Fruit fly (Drosophila melanogaster) whole organism: ENCODE measurements around the gene sala.

Experiments
- CG8478 ChIP-seq: fragments of >200 bp; optimal IDR thresholded peaks from 2 replicates; lab custom pipeline; 2018; ENCODE audit warnings: inconsistent platforms
- Dll ChIP-seq: fragments of >200 bp; optimal IDR thresholded peaks from 2 replicates; lab custom pipeline; 2017
- EcR ChIP-seq, 2 experiments: fragments of >200 bp; optimal IDR thresholded peaks; 2 replicates each; lab custom pipeline; 2017; ENCODE audit warnings: missing biosample characterization in 2 of 2, missing genetic modification characterization in 2 of 2, missing genetic modification reagents in 2 of 2
- pan ChIP-seq: fragments of >200 bp; optimal IDR thresholded peaks from 2 replicates; lab custom pipeline; 2017
- psq ChIP-seq: fragments of >200 bp; optimal IDR thresholded peaks from 2 replicates; lab custom pipeline; 2017
- usp ChIP-seq: fragments of >200 bp; optimal IDR thresholded peaks from 2 replicates; lab custom pipeline; 2017; ENCODE audit warnings: missing biosample characterization, missing genetic modification characterization, mixed read lengths

Gene sala

dm6 chr2L:11484407-11484806, at the start of gene sala, which contains the start of gene CG43355:
Gene sala, plus strand, starts transcription at chr2L:11484707.
Gene CG43355, plus strand, starts transcription at chr2L:11484707.
- TF ChIP-seq usp (no peak), EcR (GFP tag; optimal IDR thresholded peaks at IDR 0.05; lab: Kevin White, UChicago) (no peak), CG8478 (no peak), Dll (lab: Kevin White, UChicago) (no peak)

DNA sequence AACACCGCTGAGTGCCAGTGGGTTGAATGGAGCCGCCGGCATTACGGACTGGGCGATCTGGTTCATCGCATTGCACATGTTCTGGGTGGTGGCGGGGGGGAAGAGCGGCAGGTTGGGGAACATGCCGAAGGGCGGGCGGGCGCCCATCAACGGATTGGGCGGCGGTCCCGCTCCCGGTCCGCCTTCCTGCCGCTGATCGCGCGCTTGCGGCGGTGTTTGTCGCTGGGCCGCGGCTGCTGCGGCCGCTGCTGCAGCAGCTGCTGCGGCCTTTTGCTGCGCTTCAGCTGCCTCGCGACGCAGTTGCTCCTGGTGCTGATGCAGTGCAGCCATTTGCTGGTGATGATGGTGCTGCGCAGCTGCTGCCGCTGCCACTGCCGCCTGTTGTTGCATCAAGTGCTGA, 48.0 kb upstream of the sala start:
- TF ChIP-seq pan: no peak
- no peak for TF ChIP-seq usp
- TF ChIP-seq psq (lab: Kevin White, UChicago): no peak
- no peak for TF ChIP-seq EcR (GFP tag; optimal IDR thresholded peaks at IDR 0.05; lab: Kevin White, UChicago)
- TF ChIP-seq CG8478: no peak
- no peak for TF ChIP-seq Dll (lab: Kevin White, UChicago)

- TF ChIP-seq EcR (GFP tag; optimal IDR thresholded peaks at IDR 0.05; lab: Kevin White, UChicago) (no peak), Dll (lab: Kevin White, UChicago) (peak; percentile 43), CG8478 (peak; percentile 88)
Observed at dm6 chr2L:11445479-11446379, 38.8 kb upstream of the sala start, which contains the start of gene salm. Gene salm, minus strand, starts transcription at chr2L:11445614.

DNA sequence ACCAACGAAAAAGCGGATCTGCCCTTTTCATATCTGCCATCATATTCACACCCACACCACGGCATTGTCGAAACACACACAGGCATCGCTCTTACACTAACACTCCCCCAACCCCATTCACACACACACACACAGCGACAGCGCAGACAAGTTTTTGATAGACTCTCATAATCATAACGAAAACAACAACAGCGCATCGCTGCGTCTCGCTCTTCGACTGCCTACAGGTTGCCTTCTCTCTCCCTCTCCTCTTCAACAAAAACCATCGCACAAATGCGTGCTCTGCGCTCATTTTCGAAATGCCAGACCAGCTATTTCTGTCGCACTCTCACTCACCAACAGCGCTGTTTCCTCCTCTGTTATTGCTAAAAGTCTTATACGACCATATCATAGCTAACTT, 36.9 kb upstream of the sala start:
- TF ChIP-seq EcR (GFP tag; optimal IDR thresholded peaks at IDR 0.05; lab: Kevin White, UChicago) (no peak), CG8478 (peak; percentile 80), Dll (lab: Kevin White, UChicago) (peak; percentile 65)

DNA sequence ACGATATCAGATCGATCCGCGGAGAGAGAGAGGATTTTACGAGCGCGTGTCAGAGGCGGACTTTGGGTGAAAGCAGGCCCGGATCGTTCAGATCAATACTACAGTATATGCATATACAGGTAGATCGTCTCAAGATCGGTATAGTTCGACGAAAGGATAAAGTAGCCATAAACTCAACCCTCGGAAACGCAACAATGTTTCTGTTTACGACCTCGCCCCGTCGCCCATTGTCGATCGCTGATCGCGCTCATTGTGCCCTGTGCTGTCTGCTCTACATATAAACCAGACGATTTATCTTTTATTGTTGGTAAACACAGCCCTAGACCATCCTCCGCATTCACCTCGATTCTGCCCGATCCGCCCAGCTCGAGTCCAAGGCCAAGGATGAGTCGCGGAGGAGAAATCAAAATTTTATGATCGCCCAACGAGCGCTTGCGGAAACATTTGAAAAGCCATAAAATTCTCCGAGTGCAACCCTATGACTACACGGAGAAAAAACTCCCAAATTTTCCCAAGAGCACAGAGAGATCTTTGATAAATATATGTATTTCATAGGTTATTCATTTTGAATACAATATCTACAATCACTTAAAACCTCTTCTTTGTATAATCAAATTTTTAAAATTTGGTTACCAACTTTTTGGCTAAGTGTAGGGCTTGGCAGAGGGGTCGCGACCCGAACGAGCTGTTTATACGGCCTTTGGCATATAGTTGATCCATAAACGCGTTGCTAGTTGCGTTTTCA, 31.7 kb upstream of the sala start:
- TF ChIP-seq psq (lab: Kevin White, UChicago): no peak
- TF ChIP-seq pan: no peak

DNA sequence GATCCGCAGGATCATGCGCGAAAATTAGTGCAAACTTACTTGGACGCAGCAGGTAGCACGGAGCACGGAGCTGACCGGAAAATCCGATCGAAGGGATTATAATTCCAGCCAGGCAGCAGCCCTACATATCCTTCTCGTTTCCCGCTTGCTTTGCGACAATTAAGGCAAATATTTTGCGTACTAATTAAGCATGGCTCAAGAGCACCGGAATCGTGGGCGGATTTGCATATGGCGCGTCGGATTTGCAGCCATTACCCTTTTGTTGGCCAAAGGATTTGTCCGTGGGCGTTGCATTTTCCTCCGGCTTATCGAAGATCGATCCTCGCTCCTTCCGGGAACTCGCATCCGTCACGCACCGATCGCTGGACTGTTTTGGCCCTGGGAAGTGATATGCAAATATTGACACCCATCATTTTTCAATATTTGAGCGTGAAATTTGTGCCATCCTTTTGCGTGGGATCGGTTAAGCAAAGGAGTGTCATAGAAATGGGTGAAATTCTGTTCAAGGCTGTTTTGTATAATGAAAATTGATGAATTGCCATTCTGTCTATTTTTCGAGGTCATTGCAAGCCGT, 28.9 kb upstream of the sala start:
- TF ChIP-seq EcR (GFP tag; optimal IDR thresholded peaks at IDR 0.05; lab: Kevin White, UChicago) (no peak), CG8478 (no peak), Dll (lab: Kevin White, UChicago) (no peak), usp (no peak), pan (no peak), psq (lab: Kevin White, UChicago) (no peak)

DNA sequence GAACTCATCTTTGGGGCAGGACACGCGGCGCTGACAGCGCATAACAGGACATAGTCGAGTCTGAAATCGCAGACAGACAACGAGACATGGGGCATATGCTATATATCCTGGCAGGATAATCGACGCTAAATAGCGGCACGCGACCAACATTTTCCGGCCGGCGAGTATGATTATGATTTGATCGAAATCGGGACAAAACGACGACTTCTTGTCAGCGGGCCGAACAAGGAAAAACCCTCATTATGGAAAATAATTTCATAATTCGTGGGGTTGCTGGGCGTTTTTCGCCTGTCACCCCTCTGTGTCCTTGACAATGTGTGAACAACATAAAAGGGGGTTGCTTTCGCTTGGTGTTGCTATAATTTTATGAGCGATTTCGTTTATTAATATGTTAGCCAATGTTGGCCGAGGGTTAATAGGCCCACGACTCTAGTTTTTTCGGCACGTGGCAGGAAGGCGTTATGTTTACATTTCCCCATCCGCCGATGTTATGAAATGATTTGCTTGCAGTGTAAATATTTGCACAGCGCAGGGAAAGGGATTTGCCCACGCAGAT, 27.8 kb upstream of the sala start:
- no peak for TF ChIP-seq pan
- no peak for TF ChIP-seq usp
- no peak for TF ChIP-seq psq (lab: Kevin White, UChicago)
- no peak for TF ChIP-seq EcR (GFP tag; optimal IDR thresholded peaks at IDR 0.05; lab: Kevin White, UChicago)

- TF ChIP-seq psq (lab: Kevin White, UChicago): no peak
- no peak for TF ChIP-seq EcR (GFP tag; optimal IDR thresholded peaks at IDR 0.05; lab: Kevin White, UChicago)
- no peak for TF ChIP-seq pan
- no peak for TF ChIP-seq Dll (lab: Kevin White, UChicago)
- no peak for TF ChIP-seq usp
- no peak for TF ChIP-seq CG8478
Observed at dm6 chr2L:11468082-11468481, 16.4 kb upstream of the sala start.

dm6 chr2L:11469973-11470372, 14.5 kb upstream of the sala start:
- TF ChIP-seq psq (lab: Kevin White, UChicago) (no peak), usp (no peak), pan (no peak), CG8478 (no peak), EcR (GFP tag; optimal IDR thresholded peaks at IDR 0.05; lab: Kevin White, UChicago) (no peak), Dll (lab: Kevin White, UChicago) (no peak)

DNA sequence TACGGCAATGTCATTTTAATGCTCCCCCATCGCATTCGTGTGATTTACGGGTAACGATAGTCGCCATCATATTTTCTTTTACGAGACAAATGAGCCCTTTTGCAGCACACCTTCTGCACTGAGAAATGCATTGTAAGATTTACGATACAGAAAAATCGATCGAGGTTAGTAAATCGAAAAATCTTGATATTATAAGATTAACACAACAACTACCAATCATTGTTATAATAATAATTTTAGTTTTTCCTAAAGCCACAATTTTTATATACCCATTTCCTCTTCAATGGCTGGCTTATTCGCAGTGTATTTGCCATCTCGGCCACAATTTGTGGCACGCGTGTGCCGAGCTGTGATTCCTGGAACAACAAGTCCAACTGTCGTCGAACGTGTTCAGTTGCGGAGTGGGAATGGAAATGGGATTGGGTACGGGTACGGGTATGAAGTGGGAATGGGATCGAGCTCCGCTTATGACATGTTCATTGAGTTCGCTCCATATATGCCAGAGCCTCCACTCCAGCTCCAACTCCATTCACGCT, 12.5 kb upstream of the sala start:
- TF ChIP-seq psq (lab: Kevin White, UChicago) (no peak), CG8478 (no peak), pan (no peak), Dll (lab: Kevin White, UChicago) (no peak)

DNA sequence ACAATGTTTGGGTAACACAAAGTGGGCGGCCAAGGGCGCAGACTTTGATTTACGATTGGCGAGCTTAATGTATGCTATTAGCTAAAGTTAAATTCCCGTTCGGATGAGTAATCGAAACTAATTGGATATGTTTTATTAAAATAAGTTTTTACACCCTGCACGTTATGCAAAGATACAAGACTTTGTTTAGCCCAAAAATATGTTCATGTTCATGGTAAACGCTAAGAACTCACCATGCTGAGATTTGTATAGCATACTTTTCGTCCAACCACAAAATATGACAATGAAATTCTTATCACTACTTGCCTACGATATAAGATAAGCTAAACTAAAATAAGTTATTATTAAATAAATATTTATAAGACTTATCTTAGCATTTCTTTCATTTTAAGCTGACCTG, 9.5 kb upstream of the sala start:
- TF ChIP-seq pan: no peak
- TF ChIP-seq Dll (lab: Kevin White, UChicago): no peak
- TF ChIP-seq usp: no peak
- TF ChIP-seq CG8478: no peak
- no peak for TF ChIP-seq EcR (GFP tag; optimal IDR thresholded peaks at IDR 0.05; lab: Kevin White, UChicago)
- TF ChIP-seq psq (lab: Kevin White, UChicago): no peak

DNA sequence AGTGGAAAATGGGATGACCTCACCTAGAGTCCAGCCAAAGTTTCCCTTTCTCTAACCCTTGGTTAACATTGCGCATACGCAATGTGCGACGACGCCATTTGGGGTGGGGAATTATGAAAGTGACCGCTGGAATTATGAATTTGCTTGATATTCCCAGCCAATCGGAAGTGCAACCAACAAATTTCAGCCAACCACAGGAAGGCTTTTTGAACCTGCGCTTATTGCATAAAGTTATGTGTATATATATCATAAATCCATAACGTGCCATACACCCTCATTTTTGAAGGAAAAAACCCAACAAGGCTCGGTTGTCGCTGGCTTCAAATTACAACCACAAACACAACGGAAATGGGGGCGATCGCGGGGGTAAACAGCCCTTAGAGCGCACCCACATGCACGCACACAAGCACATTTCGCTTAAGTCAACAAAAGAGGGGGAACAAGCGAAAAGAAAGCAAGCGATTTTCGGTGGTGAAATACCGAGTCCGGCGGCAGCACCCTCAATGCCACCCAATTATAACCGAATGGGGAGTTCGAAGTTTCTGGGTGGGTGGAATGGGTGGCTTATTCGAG, 4.0 kb downstream of the sala start:
- TF ChIP-seq psq (lab: Kevin White, UChicago) (no peak), usp (no peak), CG8478 (no peak), Dll (lab: Kevin White, UChicago) (no peak), pan (no peak)
